Worm (Caenorhabditis elegans) whole organism, L4 larva: ENCODE measurements around the gene ZK185.5.

Experiments
- R02D3.7 ChIP-seq: fragments of 150-350 bp; sonication (generic microtip); optimal IDR thresholded peaks from 3 replicates; lab custom pipeline; 2014; ENCODE audit warnings: missing biosample characterization, missing genetic modification characterization
- T20F7.1 ChIP-seq: fragments of 200-800 bp; sonication (Bioruptor generic); optimal IDR thresholded peaks from 2 replicates; lab custom pipeline; 2018; ENCODE audit warnings: mild to moderate bottlenecking, missing genetic modification characterization, missing compliant biosample characterization
- ZK546.5 ChIP-seq, 2 experiments: sonication (generic microtip); optimal IDR thresholded peaks; 2 replicates each; lab custom pipeline; 2017; ENCODE audit warnings: missing biosample characterization in 2 of 2, missing genetic modification characterization in 2 of 2
- aha-1 ChIP-seq: fragments of 150-350 bp; peaks from one replicate; lab custom pipeline; 2014; ENCODE audit warnings: missing biosample characterization, missing genetic modification characterization
- ama-1 ChIP-seq: fragments of 150-350 bp; optimal IDR thresholded peaks from 2 replicates; lab custom pipeline; 2014; ENCODE audit warnings: inconsistent platforms, mixed read lengths
- attf-4 ChIP-seq: sonication (generic microtip); optimal IDR thresholded peaks from 3 replicates; lab custom pipeline; 2017; ENCODE audit warnings: missing biosample characterization, missing genetic modification characterization
- ceh-20 ChIP-seq: fragments of 200-800 bp; sonication (Bioruptor generic); IDR thresholded peaks from 2 replicates; pipeline ENCODE4 v1.3.6; 2022; ENCODE audit warnings: missing genetic modification reagents, missing genetic modification characterization, missing compliant biosample characterization
- daf-16 ChIP-seq, 3 experiments: sonication (generic microtip); optimal IDR thresholded peaks; 2 replicates each; lab custom pipeline; 2016 to 2017; ENCODE audit warnings: missing genetic modification characterization in 3 of 3, missing genetic modification reagents in 3 of 3, mild to moderate bottlenecking in 2 of 3, missing compliant biosample characterization in 2 of 3, missing biosample characterization in 1 of 3, moderate library complexity in 1 of 3
- dmd-6 ChIP-seq: fragments of 200-800 bp; sonication (Bioruptor generic); IDR thresholded peaks from 2 replicates; pipeline ENCODE4 v1.3.6; 2022; ENCODE audit warnings: missing genetic modification reagents, missing genetic modification characterization, missing compliant biosample characterization
- dmd-8 ChIP-seq: fragments of 200-800 bp; sonication (Bioruptor generic); IDR thresholded peaks from 2 replicates; pipeline ENCODE4 v1.3.6; 2022; ENCODE audit warnings: missing genetic modification characterization, missing compliant biosample characterization
- dve-1 ChIP-seq: sonication (generic microtip); optimal IDR thresholded peaks from 2 replicates; lab custom pipeline; 2017; ENCODE audit warnings: antibody characterized with exemption, mild to moderate bottlenecking, missing genetic modification characterization, missing compliant biosample characterization; ENCODE audit not compliant: insufficient read depth
- hlh-11 ChIP-seq: fragments of 200-800 bp; sonication (Bioruptor generic); optimal IDR thresholded peaks from 2 replicates; lab custom pipeline; 2018; ENCODE audit warnings: mild to moderate bottlenecking, missing genetic modification characterization, missing compliant biosample characterization
- hlh-30 ChIP-seq: sonication (generic microtip); optimal IDR thresholded peaks from 2 replicates; lab custom pipeline; 2017; ENCODE audit warnings: antibody characterized with exemption, mild to moderate bottlenecking, missing genetic modification characterization, missing compliant biosample characterization; ENCODE audit not compliant: insufficient read depth
- lin-29 ChIP-seq: fragments of 200-800 bp; sonication (Bioruptor generic); IDR thresholded peaks from 2 replicates; pipeline ENCODE4 v1.3.6; 2022; ENCODE audit warnings: missing genetic modification reagents, missing genetic modification characterization, missing compliant biosample characterization
- lin-39 ChIP-seq: fragments of 150-350 bp; optimal IDR thresholded peaks from 2 replicates; lab custom pipeline; 2014; ENCODE audit warnings: missing biosample characterization, missing genetic modification reagents, missing genetic modification characterization
- lsy-2 ChIP-seq, 2 experiments: fragments of 150-350 bp in 1 of 2; sonication (generic microtip) in 1 of 2; optimal IDR thresholded peaks; 2 replicates each; lab custom pipeline; 2014 to 2017; ENCODE audit warnings: missing biosample characterization in 2 of 2, missing genetic modification characterization in 2 of 2
- madf-9 ChIP-seq: fragments of 200-800 bp; sonication (Bioruptor generic); conservative IDR thresholded peaks from 2 replicates; pipeline ENCODE4 v1.3.6; 2022; ENCODE audit warnings: missing genetic modification reagents, missing genetic modification characterization, missing compliant biosample characterization
- mdl-1 ChIP-seq, 2 experiments: fragments of 150-350 bp in 1 of 2; sonication (generic microtip) in 1 of 2; optimal IDR thresholded peaks; 2 replicates each; lab custom pipeline; 2014 to 2017; ENCODE audit warnings: missing biosample characterization in 2 of 2, missing genetic modification characterization in 2 of 2
- mdt-29 ChIP-seq: fragments of 200-800 bp; sonication (Bioruptor generic); IDR thresholded peaks from 2 replicates; pipeline ENCODE4 v1.3.6; 2022; ENCODE audit warnings: missing genetic modification reagents, missing genetic modification characterization, missing compliant biosample characterization
- mep-1 ChIP-seq: fragments of 150-350 bp; sonication (generic microtip); optimal IDR thresholded peaks from 3 replicates; lab custom pipeline; 2014; ENCODE audit warnings: missing biosample characterization, missing genetic modification characterization
- nhr-102 ChIP-seq: sonication (generic microtip); optimal IDR thresholded peaks from 2 replicates; lab custom pipeline; 2016; ENCODE audit warnings: mild to moderate bottlenecking, missing genetic modification characterization, moderate library complexity, missing compliant biosample characterization
- nhr-25 ChIP-seq: sonication (generic microtip); optimal IDR thresholded peaks from 2 replicates; lab custom pipeline; 2017; ENCODE audit warnings: missing genetic modification characterization, mild to moderate bottlenecking, missing compliant biosample characterization, antibody characterized with exemption, moderate library complexity, borderline replicate concordance; ENCODE audit not compliant: insufficient read depth
- nhr-28 ChIP-seq: fragments of 150-350 bp; optimal IDR thresholded peaks from 2 replicates; lab custom pipeline; 2014; ENCODE audit warnings: missing biosample characterization, missing genetic modification characterization
- nhr-48 ChIP-seq: sonication (generic microtip); optimal IDR thresholded peaks from 2 replicates; lab custom pipeline; 2016; ENCODE audit warnings: mild to moderate bottlenecking, missing genetic modification characterization, missing compliant biosample characterization
- nhr-6 ChIP-seq: fragments of 150-350 bp; optimal IDR thresholded peaks from 2 replicates; lab custom pipeline; 2014; ENCODE audit warnings: missing biosample characterization, missing genetic modification characterization
- nhr-76 ChIP-seq: fragments of 150-350 bp; optimal IDR thresholded peaks from 2 replicates; lab custom pipeline; 2014; ENCODE audit warnings: missing biosample characterization, missing genetic modification characterization
- pha-4 ChIP-seq, 2 experiments: fragments of 150-350 bp in 1 of 2; fragments of 200-800 bp in 1 of 2; sonication (Bioruptor generic) in 1 of 2; IDR thresholded peaks in 1 of 2; optimal IDR thresholded peaks in 1 of 2; 2 replicates each; pipeline versions ENCODE4 v1.3.6 to Lab custom; 2014 to 2022; ENCODE audit warnings: missing genetic modification characterization in 2 of 2, missing genetic modification reagents in 2 of 2, missing biosample characterization in 1 of 2, missing compliant biosample characterization in 1 of 2
- php-3 ChIP-seq: fragments of 200-800 bp; sonication (Bioruptor generic); IDR thresholded peaks from 2 replicates; pipeline ENCODE4 v1.3.6; 2022; ENCODE audit warnings: missing genetic modification reagents, missing genetic modification characterization, missing compliant biosample characterization
- pqm-1 ChIP-seq: sonication (generic microtip); optimal IDR thresholded peaks from 2 replicates; lab custom pipeline; 2017; ENCODE audit warnings: missing biosample characterization, missing genetic modification characterization
- rbr-2 ChIP-seq: sonication (generic microtip); optimal IDR thresholded peaks from 2 replicates; lab custom pipeline; 2016; ENCODE audit warnings: missing genotype, missing genetic modification characterization, missing compliant biosample characterization
- saeg-2 ChIP-seq: fragments of 200-800 bp; sonication (Bioruptor generic); IDR thresholded peaks from 2 replicates; pipeline ENCODE4 v1.3.6; 2022; ENCODE audit warnings: missing genetic modification reagents, missing genetic modification characterization, missing compliant biosample characterization
- sdz-12 ChIP-seq: fragments of 200-800 bp; sonication (Bioruptor generic); optimal IDR thresholded peaks from 2 replicates; lab custom pipeline; 2018; ENCODE audit warnings: mild to moderate bottlenecking, missing genetic modification characterization, missing compliant biosample characterization
- set-16 ChIP-seq: fragments of 200-800 bp; sonication (Bioruptor generic); IDR thresholded peaks from 2 replicates; pipeline ENCODE4 v1.3.6; 2022; ENCODE audit warnings: missing genetic modification reagents, missing genetic modification characterization, missing compliant biosample characterization
- spr-1 ChIP-seq: sonication (generic microtip); optimal IDR thresholded peaks from 2 replicates; lab custom pipeline; 2016; ENCODE audit warnings: mild to moderate bottlenecking, missing genetic modification characterization, missing compliant biosample characterization
- vab-7 ChIP-seq: fragments of 200-800 bp; sonication (Bioruptor generic); IDR thresholded peaks from 2 replicates; pipeline ENCODE4 v1.3.6; 2022; ENCODE audit warnings: missing genetic modification reagents, missing genetic modification characterization, missing compliant biosample characterization
- zip-2 ChIP-seq: fragments of 150-350 bp; optimal IDR thresholded peaks from 2 replicates; lab custom pipeline; 2014; ENCODE audit warnings: missing biosample characterization, missing genetic modification characterization

ZK185.5 gene

ce11 chrIV:4557130-4557529, 11.4 kb upstream of the ZK185.5 start:
- peak; percentile 51 for TF ChIP-seq hlh-30 (tag; lab: Kevin White, UChicago)
- TF ChIP-seq nhr-6 (tag; lab: Kevin White, UChicago): no peak

- TF ChIP-seq dmd-8 (GFP tag; lab: Robert Waterston, UW) (no peak), aha-1 (peak; percentile 85)
Observed at ce11 chrIV:4551562-4551961, 5.8 kb upstream of the ZK185.5 start.

ce11 chrIV:4548253-4548652, 2.5 kb upstream of the ZK185.5 start, which contains the start of gene ZK185.1:
ZK185.1 (plus strand) TSS chrIV:4548553.
- TF ChIP-seq T20F7.1 (GFP tag; lab: Kevin White, UChicago) (no peak), vab-7 (GFP tag; lab: Robert Waterston, UW) (no peak), pha-4 (GFP tag; IDR thresholded peaks at IDR 0.05; lab: Robert Waterston, UW) (no peak), pha-4 (tag; optimal IDR thresholded peaks at IDR 0.05; lab: Kevin White, UChicago) (no peak), R02D3.7 (tag; lab: Kevin White, UChicago) (no peak), rbr-2 (tag; lab: Kevin White, UChicago) (no peak), nhr-48 (tag; lab: Kevin White, UChicago) (no peak), nhr-28 (tag; lab: Kevin White, UChicago) (no peak), nhr-76 (no peak), lin-29 (GFP tag; lab: Robert Waterston, UW) (no peak), sdz-12 (GFP tag; lab: Kevin White, UChicago) (no peak), mdt-29 (GFP tag; lab: Robert Waterston, UW) (no peak), mep-1 (tag; lab: Kevin White, UChicago) (no peak), zip-2 (tag; lab: Kevin White, UChicago) (no peak), ZK546.5 (tag; optimal IDR thresholded peaks at IDR 0.05; lab: Kevin White, UChicago) (no peak), madf-9 (GFP tag; lab: Robert Waterston, UW) (no peak), mdl-1 (tag; optimal IDR thresholded peaks at IDR 0.05; lab: Kevin White, UChicago) (no peak), saeg-2 (GFP tag; lab: Robert Waterston, UW) (no peak), attf-4 (tag; lab: Kevin White, UChicago) (no peak)

- TF ChIP-seq set-16 (GFP tag; lab: Robert Waterston, UW) (no peak), ama-1 (lab: Kevin White, UChicago) (no peak), dmd-6 (GFP tag; lab: Robert Waterston, UW) (peak; percentile 91), daf-16 (GFP tag; optimal IDR thresholded peaks at IDR 0.05; lab: Kevin White, UChicago) (no peak), daf-16 (tag; optimal IDR thresholded peaks at IDR 0.05; lab: Kevin White, UChicago) (peak; percentile 75), lsy-2 (tag; optimal IDR thresholded peaks at IDR 0.05; lab: Kevin White, UChicago) (no peak), nhr-28 (tag; lab: Kevin White, UChicago) (peak; percentile 24), hlh-30 (tag; lab: Kevin White, UChicago) (peak; percentile 6), php-3 (GFP tag; lab: Robert Waterston, UW) (peak; percentile 76), spr-1 (tag; lab: Kevin White, UChicago) (no peak), nhr-102 (peak; percentile 2), ceh-20 (GFP tag; lab: Robert Waterston, UW) (peak; percentile 42; the same call in 1 of the 2 replicates), pqm-1 (tag; lab: Kevin White, UChicago) (peak; percentile 74), hlh-11 (tag; lab: Kevin White, UChicago) (peak; percentile 48), nhr-25 (tag; lab: Kevin White, UChicago) (no peak), lin-39 (no peak), dve-1 (peak; percentile 73), nhr-48 (tag; lab: Kevin White, UChicago) (peak; percentile 42)
- TF ChIP-seq, all 104 proteins: peak for 11
Observed at ce11 chrIV:4544215-4544614, 1.5 kb downstream of the ZK185.5 start.
